Worm (Caenorhabditis elegans) whole organism, L4/young adult: ENCODE measurements around the gene srbc-59.

Source experiments
- W03F9.2 ChIP-seq: fragments of 150-350 bp; optimal IDR thresholded peaks from 2 replicates; lab custom pipeline; 2014; ENCODE audit warnings: missing biosample characterization, missing genetic modification characterization
- dao-5 ChIP-seq: sonication (generic microtip); optimal IDR thresholded peaks from 2 replicates; lab custom pipeline; 2016; ENCODE audit warnings: missing genotype, missing genetic modification characterization, moderate library complexity, missing compliant biosample characterization
- him-1 ChIP-seq: sonication (generic microtip); optimal IDR thresholded peaks from 2 replicates; lab custom pipeline; 2016; ENCODE audit warnings: missing genotype, missing genetic modification reagents, missing genetic modification characterization, missing compliant biosample characterization

DNA sequence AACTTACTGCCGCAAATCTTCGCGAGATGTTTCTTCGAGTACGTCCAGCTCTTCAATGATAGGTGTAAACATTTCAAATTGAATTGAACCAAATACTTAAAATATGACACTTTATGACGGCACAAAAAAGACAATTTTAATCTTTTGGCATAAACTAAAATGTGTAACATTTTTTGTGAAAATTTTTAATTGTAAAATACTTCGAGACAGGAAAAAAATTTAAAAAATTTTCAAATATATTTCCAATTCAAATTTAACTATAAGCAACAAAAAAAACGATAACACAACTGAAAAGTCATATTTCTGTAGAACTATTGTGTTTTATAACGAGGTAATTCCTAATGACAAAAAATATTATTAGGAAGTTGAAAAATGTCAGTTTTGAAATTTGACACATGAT is 16.6 kb upstream of the srbc-59 start, which contains the start of gene C05E4.12:
- no peak for TF ChIP-seq him-1
- no peak for TF ChIP-seq dao-5 (tag; lab: Kevin White, UChicago)
- no peak for TF ChIP-seq W03F9.2 (tag; lab: Kevin White, UChicago)
